Worm (Caenorhabditis elegans): ENCODE measurements around the gene M02D8.5.

DNA sequence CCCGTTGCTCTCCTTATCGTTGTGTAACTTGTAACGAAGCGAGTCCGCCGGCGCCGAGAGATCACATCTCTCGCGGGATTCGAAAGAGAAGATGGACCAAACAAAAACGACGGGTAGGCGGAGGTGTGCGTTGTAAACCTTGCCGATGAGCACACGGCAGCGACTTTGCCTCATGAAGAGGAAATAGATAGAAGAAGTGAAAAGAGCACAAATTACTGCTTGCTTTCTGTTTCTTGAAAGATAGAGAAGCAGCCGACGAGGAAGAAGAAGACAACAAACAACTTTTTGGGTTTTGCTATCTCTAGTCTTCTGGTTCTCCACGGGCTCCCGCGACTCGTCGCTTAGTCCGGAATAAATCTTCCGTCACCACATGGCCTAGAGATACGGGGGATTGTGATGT is 37.6 kb downstream of the M02D8.5 start:
- TF ChIP-seq W03F9.2 (tag; optimal IDR thresholded peaks at IDR 0.05) (no peak), him-1 (tag; optimal IDR thresholded peaks at IDR 0.05) (no peak), dao-5 (tag; optimal IDR thresholded peaks at IDR 0.05) (no peak)
